Fruit fly (Drosophila melanogaster) whole organism, embryonic: ENCODE results near the gene Cyp308a1.

Experiments
- Asciz ChIP-seq: fragments of 200-800 bp; sonication (Bioruptor generic); optimal IDR thresholded peaks from 2 replicates; lab custom pipeline; 2017; ENCODE audit warnings: missing biosample characterization, mild to moderate bottlenecking, missing genetic modification characterization, missing genetic modification reagents
- Awh ChIP-seq: fragments of 200-800 bp; sonication (Bioruptor generic); IDR thresholded peaks from 2 replicates; pipeline ENCODE4, ENCODE4 v1.3.6; 2022; ENCODE audit warnings: missing biosample characterization, missing genetic modification characterization
- Blimp-1 ChIP-seq: fragments of 200-800 bp; sonication (Bioruptor generic); optimal IDR thresholded peaks from 3 replicates; lab custom pipeline; 2018; ENCODE audit warnings: missing biosample characterization, missing genetic modification characterization, mild to moderate bottlenecking, moderate library complexity, missing genetic modification reagents
- C15 ChIP-seq: fragments of 200-800 bp; sonication (Bioruptor generic); IDR thresholded peaks from 3 replicates; pipeline ENCODE4 v1.3.6; 2022; ENCODE audit warnings: missing biosample characterization, missing genetic modification characterization
- CG11085 ChIP-seq: fragments of 200-800 bp; sonication (Bioruptor generic); IDR thresholded peaks from 2 replicates; pipeline ENCODE4 v1.3.6; 2022; ENCODE audit warnings: missing biosample characterization, missing genetic modification characterization
- CG11504 ChIP-seq: fragments of 200-800 bp; sonication (Bioruptor generic); optimal IDR thresholded peaks from 3 replicates; lab custom pipeline; 2019; ENCODE audit warnings: missing biosample characterization, mild to moderate bottlenecking, missing genetic modification characterization, moderate library complexity
- CG11560 ChIP-seq: fragments of 200-800 bp; sonication (Bioruptor generic); IDR thresholded peaks from 3 replicates; pipeline ENCODE4 v1.3.6; 2022; ENCODE audit warnings: missing biosample characterization, missing genetic modification characterization
- CG13123 ChIP-seq: fragments of 200-800 bp; sonication (Bioruptor generic); optimal IDR thresholded peaks from 2 replicates; lab custom pipeline; 2016; ENCODE audit warnings: missing biosample characterization, missing genetic modification characterization
- CG13287 ChIP-seq: fragments of 200-800 bp; sonication (Bioruptor generic); IDR thresholded peaks from 2 replicates; pipeline ENCODE4 v1.3.6; 2022; ENCODE audit warnings: missing biosample characterization, missing genetic modification characterization; ENCODE audit not compliant: partially characterized antibody
- CG13296 ChIP-seq: fragments of 200-800 bp; sonication (Bioruptor generic); optimal IDR thresholded peaks from 3 replicates; lab custom pipeline; 2018; ENCODE audit warnings: missing biosample characterization, mild to moderate bottlenecking, missing genetic modification characterization
- CG14441 ChIP-seq: fragments of 200-800 bp; sonication (Bioruptor generic); IDR thresholded peaks from 2 replicates; pipeline ENCODE4 v1.3.6; 2022; ENCODE audit warnings: missing biosample characterization, missing genetic modification characterization
- CG16815 ChIP-seq: fragments of 200-800 bp; sonication (Bioruptor generic); optimal IDR thresholded peaks from 3 replicates; lab custom pipeline; 2017; ENCODE audit warnings: missing biosample characterization, mild to moderate bottlenecking, missing genetic modification characterization
- CG2199 ChIP-seq: fragments of 200-800 bp; sonication (Bioruptor generic); IDR thresholded peaks from 3 replicates; pipeline ENCODE4 v1.3.6; 2022; ENCODE audit warnings: missing biosample characterization, missing genetic modification characterization
- CG3065 ChIP-seq: fragments of 200-800 bp; sonication (Bioruptor generic); optimal IDR thresholded peaks from 2 replicates; lab custom pipeline; 2016; ENCODE audit warnings: missing biosample characterization, missing genetic modification characterization
- CG3407 ChIP-seq: fragments of 200-800 bp; sonication (Bioruptor generic); optimal IDR thresholded peaks from 2 replicates; lab custom pipeline; 2018; ENCODE audit warnings: missing biosample characterization, mild to moderate bottlenecking, missing genetic modification characterization
- CG3838 ChIP-seq: fragments of 200-800 bp; sonication (Bioruptor generic); optimal IDR thresholded peaks from 3 replicates; lab custom pipeline; 2016; ENCODE audit warnings: missing biosample characterization, missing genetic modification characterization
- CG3847 ChIP-seq: fragments of 200-800 bp; sonication (Bioruptor generic); IDR thresholded peaks from 2 replicates; pipeline ENCODE4 v1.3.6; 2022; ENCODE audit warnings: missing biosample characterization, missing genetic modification characterization
- CG4404 ChIP-seq: fragments of 200-800 bp; sonication (Bioruptor generic); IDR thresholded peaks from 2 replicates; pipeline ENCODE4 v1.3.6; 2022; ENCODE audit warnings: missing biosample characterization, missing genetic modification characterization
- CG5245 ChIP-seq: fragments of 200-800 bp; sonication (Bioruptor generic); optimal IDR thresholded peaks from 3 replicates; lab custom pipeline; 2016; ENCODE audit warnings: missing biosample characterization, missing genetic modification characterization
- CG6765 ChIP-seq: fragments of 200-800 bp; sonication (Bioruptor generic); optimal IDR thresholded peaks from 3 replicates; lab custom pipeline; 2017; ENCODE audit warnings: missing biosample characterization, mild to moderate bottlenecking, missing genetic modification characterization
- CG7987 ChIP-seq: fragments of 200-800 bp; sonication (Bioruptor generic); optimal IDR thresholded peaks from 2 replicates; lab custom pipeline; 2018; ENCODE audit warnings: missing biosample characterization, mild to moderate bottlenecking, missing genetic modification characterization, moderate library complexity
- CG8281 ChIP-seq: fragments of 200-800 bp; sonication (Bioruptor generic); optimal IDR thresholded peaks from 2 replicates; lab custom pipeline; 2018; ENCODE audit warnings: missing biosample characterization, mild to moderate bottlenecking, missing genetic modification characterization, moderate library complexity
- CG9817 ChIP-seq: fragments of 200-800 bp; sonication (Bioruptor generic); optimal IDR thresholded peaks from 2 replicates; lab custom pipeline; 2018; ENCODE audit warnings: missing biosample characterization, mild to moderate bottlenecking, missing genetic modification characterization, moderate library complexity
- CrebB ChIP-seq: fragments of 200-800 bp; sonication (Bioruptor generic); optimal IDR thresholded peaks from 3 replicates; lab custom pipeline; 2018; ENCODE audit warnings: missing biosample characterization, mild to moderate bottlenecking, missing genetic modification characterization
- Elba2 ChIP-seq: fragments of 200-800 bp; sonication (Bioruptor generic); optimal IDR thresholded peaks from 3 replicates; lab custom pipeline; 2016; ENCODE audit warnings: missing biosample characterization, missing genetic modification characterization
- Fer2 ChIP-seq: fragments of 200-800 bp; sonication (Bioruptor generic); optimal IDR thresholded peaks from 2 replicates; lab custom pipeline; 2018; ENCODE audit warnings: missing biosample characterization, mild to moderate bottlenecking, missing genetic modification characterization, moderate library complexity
- Mad ChIP-seq: fragments of 200-800 bp; sonication (Bioruptor generic); optimal IDR thresholded peaks from 2 replicates; lab custom pipeline; 2016; ENCODE audit warnings: missing biosample characterization, missing genetic modification characterization
- Nf-YC ChIP-seq: fragments of 200-800 bp; optimal IDR thresholded peaks from 3 replicates; lab custom pipeline; 2019; ENCODE audit warnings: missing biosample characterization, mild to moderate bottlenecking, missing genetic modification characterization, moderate library complexity
- Oaz ChIP-seq: fragments of 200-800 bp; sonication (Bioruptor generic); IDR thresholded peaks from 2 replicates; pipeline ENCODE4 v1.3.6; 2022; ENCODE audit warnings: missing biosample characterization, missing genetic modification characterization
- Poxn ChIP-seq: fragments of 200-800 bp; sonication (Bioruptor generic); IDR thresholded peaks from 2 replicates; pipeline ENCODE4 v1.3.6; 2022; ENCODE audit warnings: missing biosample characterization, missing genetic modification characterization
- YL-1 ChIP-seq: fragments of 200-800 bp; sonication (Bioruptor generic); optimal IDR thresholded peaks from 3 replicates; lab custom pipeline; 2017; ENCODE audit warnings: missing biosample characterization, mild to moderate bottlenecking, missing genetic modification characterization
- az2 ChIP-seq: fragments of 200-800 bp; sonication (Bioruptor generic); optimal IDR thresholded peaks from 3 replicates; lab custom pipeline; 2016; ENCODE audit warnings: missing biosample characterization, missing genetic modification characterization
- chn ChIP-seq: fragments of 200-800 bp; sonication (Bioruptor generic); optimal IDR thresholded peaks from 2 replicates; lab custom pipeline; 2016; ENCODE audit warnings: missing biosample characterization, missing genetic modification characterization
- danr ChIP-seq: fragments of 200-800 bp; sonication (Bioruptor generic); IDR thresholded peaks from 2 replicates; pipeline ENCODE4 v1.3.6; 2022; ENCODE audit warnings: missing biosample characterization, missing genetic modification characterization
- dmrt99B ChIP-seq: fragments of 200-800 bp; sonication (Bioruptor generic); optimal IDR thresholded peaks from 2 replicates; lab custom pipeline; 2018; ENCODE audit warnings: missing biosample characterization, mild to moderate bottlenecking, missing genetic modification characterization, moderate library complexity
- en ChIP-seq: fragments of 200-800 bp; sonication (Bioruptor generic); optimal IDR thresholded peaks from 2 replicates; lab custom pipeline; 2016; ENCODE audit warnings: missing biosample characterization, missing genetic modification characterization
- fd96Cb ChIP-seq: fragments of 200-800 bp; sonication (Bioruptor generic); optimal IDR thresholded peaks from 2 replicates; lab custom pipeline; 2018; ENCODE audit warnings: missing biosample characterization, mild to moderate bottlenecking, missing genetic modification characterization, moderate library complexity
- jumu ChIP-seq: fragments of 200-800 bp; sonication (Bioruptor generic); optimal IDR thresholded peaks from 3 replicates; lab custom pipeline; 2016; ENCODE audit warnings: missing biosample characterization, missing genetic modification characterization
- kni ChIP-seq: fragments of 200-800 bp; sonication (Bioruptor generic); optimal IDR thresholded peaks from 3 replicates; lab custom pipeline; 2017; ENCODE audit warnings: mild to moderate bottlenecking, missing biosample characterization, missing genetic modification reagents, missing genetic modification characterization
- maf-S ChIP-seq: fragments of 200-800 bp; sonication (Bioruptor generic); optimal IDR thresholded peaks from 2 replicates; lab custom pipeline; 2016; ENCODE audit warnings: missing biosample characterization, missing genetic modification characterization
- odd ChIP-seq: fragments of 200-800 bp; sonication (Bioruptor generic); optimal IDR thresholded peaks from 2 replicates; lab custom pipeline; 2017; ENCODE audit warnings: missing biosample characterization, mild to moderate bottlenecking, missing genetic modification characterization
- pita ChIP-seq: fragments of 200-800 bp; sonication (Bioruptor generic); optimal IDR thresholded peaks from 2 replicates; lab custom pipeline; 2017; ENCODE audit warnings: missing biosample characterization, mild to moderate bottlenecking, missing genetic modification characterization
- salm ChIP-seq: fragments of 200-800 bp; sonication (Bioruptor generic); optimal IDR thresholded peaks from 2 replicates; lab custom pipeline; 2018; ENCODE audit warnings: missing biosample characterization, mild to moderate bottlenecking, missing genetic modification characterization
- sima ChIP-seq: fragments of 200-800 bp; sonication (Bioruptor generic); optimal IDR thresholded peaks from 2 replicates; lab custom pipeline; 2016; ENCODE audit warnings: missing biosample characterization, missing genetic modification characterization
- sisA ChIP-seq: fragments of 200-800 bp; sonication (Bioruptor generic); IDR thresholded peaks from 2 replicates; pipeline ENCODE4 v1.3.6; 2022; ENCODE audit warnings: missing biosample characterization, missing genetic modification characterization
- slou ChIP-seq: fragments of 200-800 bp; sonication (Bioruptor generic); optimal IDR thresholded peaks from 3 replicates; lab custom pipeline; 2016; ENCODE audit warnings: missing biosample characterization, missing genetic modification characterization
- sr ChIP-seq: fragments of 200-800 bp; sonication (Bioruptor generic); IDR thresholded peaks from 3 replicates; pipeline ENCODE4 v1.3.6; 2022; ENCODE audit warnings: missing biosample characterization, missing genetic modification characterization
- unpg ChIP-seq: fragments of 200-800 bp; sonication (Bioruptor generic); optimal IDR thresholded peaks from 3 replicates; lab custom pipeline; 2018; ENCODE audit warnings: missing biosample characterization, mild to moderate bottlenecking, missing genetic modification characterization, moderate library complexity
- vfl ChIP-seq: fragments of 200-800 bp; sonication (Bioruptor generic); optimal IDR thresholded peaks from 2 replicates; lab custom pipeline; 2016; ENCODE audit warnings: missing biosample characterization, missing genetic modification characterization
- vvl ChIP-seq: fragments of 200-800 bp; sonication (Bioruptor generic); IDR thresholded peaks from 2 replicates; pipeline ENCODE4 v1.3.6; 2022; ENCODE audit warnings: missing biosample characterization, missing genetic modification characterization
- z ChIP-seq: fragments of 200-800 bp; sonication (Bioruptor generic); IDR thresholded peaks from 3 replicates; pipeline ENCODE4 v1.3.6; 2022; ENCODE audit warnings: missing biosample characterization, missing genetic modification characterization
- zf30C ChIP-seq: fragments of 200-800 bp; sonication (Bioruptor generic); optimal IDR thresholded peaks from 3 replicates; lab custom pipeline; 2018; ENCODE audit warnings: missing biosample characterization, mild to moderate bottlenecking, missing genetic modification characterization

Cyp308a1 gene

dm6 chrX:18709565-18709964, at the start of gene Cyp308a1:
Gene Cyp308a1, plus strand, starts transcription at chrX:18709865.
- no peak for TF ChIP-seq CG14441
- no peak for TF ChIP-seq CG13296 (GFP tag; lab: Kevin White, UChicago)
- no peak for TF ChIP-seq sr (GFP tag; lab: Robert Waterston, UW)
- TF ChIP-seq jumu: no peak
- no peak for TF ChIP-seq Fer2
- TF ChIP-seq CG4404 (GFP tag; lab: Robert Waterston, UW): no peak
- no peak for TF ChIP-seq unpg
- no peak for TF ChIP-seq az2 (GFP tag; lab: Kevin White, UChicago)
- TF ChIP-seq C15 (GFP tag; lab: Robert Waterston, UW): no peak
- no peak for TF ChIP-seq Mad (GFP tag; lab: Kevin White, UChicago)
- TF ChIP-seq CG2199 (GFP tag; lab: Robert Waterston, UW): no peak
- no peak for TF ChIP-seq CG7987 (GFP tag; lab: Kevin White, UChicago)
- TF ChIP-seq CG11560 (tag; lab: Robert Waterston, UW): no peak
- no peak for TF ChIP-seq fd96Cb (tag; lab: Kevin White, UChicago)
- no peak for TF ChIP-seq CG13287
- no peak for TF ChIP-seq CG11085 (GFP tag; lab: Robert Waterston, UW)
- no peak for TF ChIP-seq YL-1 (GFP tag; lab: Kevin White, UChicago)
- TF ChIP-seq, all 482 proteins: peak for 0

DNA sequence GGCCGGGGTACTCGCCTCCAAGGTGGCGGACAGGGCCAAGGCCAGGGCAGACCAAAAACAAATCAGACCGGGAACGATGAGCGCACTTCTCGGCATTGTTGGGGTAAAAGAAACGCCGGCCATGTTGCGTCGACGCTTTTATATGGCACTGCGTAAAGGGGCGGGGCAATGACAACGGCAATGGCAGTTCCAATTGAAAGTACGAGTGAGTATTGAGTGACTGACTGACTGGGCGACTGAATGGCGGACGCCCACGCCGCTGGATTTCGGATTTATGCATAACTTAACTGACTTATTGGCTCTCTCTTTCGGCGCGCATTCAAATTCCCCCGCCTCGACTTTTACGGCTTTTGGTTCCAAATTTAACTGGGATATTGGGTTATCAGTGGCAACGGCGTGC, 47.6 kb upstream of the Cyp308a1 start, which contains the start of gene CG6696:
Gene CG6696, minus strand, starts transcription at position 101 of the 400 bp plus-strand sequence.
- TF ChIP-seq CG3847 (GFP tag; lab: Robert Waterston, UW) (no peak), slou (GFP tag; lab: Kevin White, UChicago) (no peak), CG3065 (GFP tag; lab: Kevin White, UChicago) (no peak), Elba2 (no peak), Awh (GFP tag; lab: Robert Waterston, UW) (no peak), danr (GFP tag; lab: Robert Waterston, UW) (no peak), odd (no peak), en (no peak), CG8281 (tag; lab: Kevin White, UChicago) (peak; percentile 77), CG16815 (no peak), vvl (GFP tag; lab: Robert Waterston, UW) (peak; percentile 17; the same call in 1 of the 2 replicates), zf30C (GFP tag; lab: Kevin White, UChicago) (no peak), kni (peak; percentile 14), z (peak; percentile 41; the same call in 1 of the 3 replicates), Blimp-1 (GFP tag; lab: Kevin White, UChicago) (peak; percentile 20), maf-S (GFP tag; lab: Kevin White, UChicago) (no peak), az2 (GFP tag; lab: Kevin White, UChicago) (no peak), Oaz (GFP tag; lab: Robert Waterston, UW) (no peak), Poxn (GFP tag; lab: Robert Waterston, UW) (no peak)

DNA sequence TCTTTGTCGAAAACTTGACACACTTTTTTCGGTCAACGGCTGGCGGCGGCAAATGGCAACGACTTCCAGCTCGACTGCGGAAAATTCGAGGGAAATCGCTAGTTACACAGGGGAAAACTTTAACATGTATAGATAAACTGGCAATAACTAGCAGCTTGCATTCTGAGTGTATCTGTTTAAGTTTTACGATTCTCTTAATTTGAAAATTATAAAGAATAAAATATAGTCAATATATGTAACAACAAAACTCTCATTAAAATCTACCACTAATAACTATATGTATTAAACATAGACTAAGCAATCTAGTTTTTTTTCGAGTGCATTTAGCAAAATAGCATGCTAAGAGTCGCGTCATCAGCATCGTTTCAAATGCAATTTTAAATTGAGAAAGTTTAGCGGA, 46.3 kb upstream of the Cyp308a1 start:
- TF ChIP-seq pita (no peak), CG6765 (GFP tag; lab: Kevin White, UChicago) (no peak), salm (tag; lab: Kevin White, UChicago) (no peak), CG3838 (GFP tag; lab: Kevin White, UChicago) (no peak), sima (GFP tag; lab: Kevin White, UChicago) (no peak), Asciz (GFP tag; lab: Kevin White, UChicago) (no peak), Nf-YC (no peak), CG3407 (no peak), CG3065 (GFP tag; lab: Kevin White, UChicago) (no peak), CG9817 (tag; lab: Kevin White, UChicago) (no peak), CrebB (tag; lab: Kevin White, UChicago) (no peak), CG5245 (GFP tag; lab: Kevin White, UChicago) (no peak), dmrt99B (tag; lab: Kevin White, UChicago) (no peak), sisA (GFP tag; lab: Robert Waterston, UW) (no peak), CG13123 (GFP tag; lab: Kevin White, UChicago) (no peak), chn (GFP tag; lab: Kevin White, UChicago) (no peak), CG11504 (tag; lab: Kevin White, UChicago) (no peak), vfl (GFP tag; lab: Kevin White, UChicago) (no peak)
